Worm (Caenorhabditis elegans) whole organism, young adult: ENCODE measurements around the gene F49H6.12.

Source experiments
- B0035.1 ChIP-seq: sonication (generic microtip); optimal IDR thresholded peaks from 2 replicates; lab custom pipeline; 2016; ENCODE audit warnings: missing genetic modification characterization, mild to moderate bottlenecking, missing compliant biosample characterization, missing genotype, missing genetic modification reagents
- B0261.1 ChIP-seq: sonication (generic microtip); optimal IDR thresholded peaks from 2 replicates; lab custom pipeline; 2016; ENCODE audit warnings: mild to moderate bottlenecking, missing genetic modification characterization, moderate library complexity, missing compliant biosample characterization
- C06A6.2 ChIP-seq: fragments of 200-800 bp; sonication (Bioruptor generic); conservative IDR thresholded peaks from 2 replicates; pipeline ENCODE4 v1.3.6; 2022; ENCODE audit warnings: missing genetic modification characterization, missing compliant biosample characterization
- D2030.7 ChIP-seq: fragments of 200-800 bp; sonication (Bioruptor generic); IDR thresholded peaks from 2 replicates; pipeline ENCODE4 v1.3.6; 2022; ENCODE audit warnings: missing genetic modification reagents, missing genetic modification characterization, missing compliant biosample characterization
- F23B12.7 ChIP-seq: sonication (generic microtip); optimal IDR thresholded peaks from 2 replicates; lab custom pipeline; 2017; ENCODE audit warnings: missing genetic modification characterization, mild to moderate bottlenecking, missing compliant biosample characterization, antibody characterized with exemption, moderate library complexity; ENCODE audit not compliant: insufficient read depth
- F49E8.2 ChIP-seq: sonication (generic microtip); optimal IDR thresholded peaks from 3 replicates; lab custom pipeline; 2017; ENCODE audit warnings: missing genetic modification characterization, mild to moderate bottlenecking, missing compliant biosample characterization, antibody characterized with exemption, moderate library complexity; ENCODE audit not compliant: insufficient read depth
- F55B11.4 ChIP-seq: sonication (generic microtip); optimal IDR thresholded peaks from 2 replicates; lab custom pipeline; 2016; ENCODE audit warnings: missing compliant biosample characterization, missing genetic modification characterization, borderline replicate concordance; ENCODE audit not compliant: insufficient read depth
- F57C9.4 ChIP-seq: sonication (generic microtip); optimal IDR thresholded peaks from 2 replicates; lab custom pipeline; 2017; ENCODE audit warnings: mild to moderate bottlenecking, missing genetic modification characterization, missing compliant biosample characterization
- T07F8.4 ChIP-seq: sonication (generic microtip); optimal IDR thresholded peaks from 2 replicates; lab custom pipeline; 2016; ENCODE audit warnings: mild to moderate bottlenecking, missing genetic modification characterization, moderate library complexity, missing compliant biosample characterization
- T26A5.8 ChIP-seq: sonication (generic microtip); optimal IDR thresholded peaks from 2 replicates; lab custom pipeline; 2016; ENCODE audit warnings: missing genetic modification characterization, missing compliant biosample characterization
- Y53G8AR.9 ChIP-seq: fragments of 200-800 bp; sonication (Bioruptor generic); conservative IDR thresholded peaks from 2 replicates; pipeline ENCODE4 v1.3.6; 2022; ENCODE audit warnings: missing genetic modification reagents, missing genetic modification characterization, missing compliant biosample characterization
- atf-7 ChIP-seq: sonication (generic microtip); optimal IDR thresholded peaks from 2 replicates; lab custom pipeline; 2017; ENCODE audit warnings: mild to moderate bottlenecking, missing genetic modification characterization, missing compliant biosample characterization
- attf-5 ChIP-seq: fragments of 200-800 bp; sonication (Bioruptor generic); optimal IDR thresholded peaks from 2 replicates; lab custom pipeline; 2018; ENCODE audit warnings: mild to moderate bottlenecking, missing genetic modification characterization, missing compliant biosample characterization
- bed-1 ChIP-seq: fragments of 200-800 bp; sonication (Bioruptor generic); IDR thresholded peaks from 2 replicates; pipeline ENCODE4 v1.3.6; 2022; ENCODE audit warnings: missing genetic modification reagents, missing genetic modification characterization, missing compliant biosample characterization
- bed-2 ChIP-seq: fragments of 200-800 bp; sonication (Bioruptor generic); IDR thresholded peaks from 2 replicates; pipeline ENCODE4 v1.3.6; 2022; ENCODE audit warnings: missing genetic modification reagents, missing genetic modification characterization, missing compliant biosample characterization
- cebp-1 ChIP-seq, 2 experiments: fragments of 200-800 bp in 1 of 2; sonication (Bioruptor generic) in 1 of 2; sonication (generic microtip) in 1 of 2; IDR thresholded peaks in 1 of 2; optimal IDR thresholded peaks in 1 of 2; 2 replicates each; pipeline versions ENCODE4 v1.3.6 to Lab custom; 2017 to 2022; ENCODE audit warnings: missing compliant biosample characterization in 2 of 2, missing genetic modification characterization in 2 of 2, mild to moderate bottlenecking in 1 of 2, missing genetic modification reagents in 1 of 2, moderate library complexity in 1 of 2
- die-1 ChIP-seq: sonication (generic microtip); optimal IDR thresholded peaks from 2 replicates; lab custom pipeline; 2016; ENCODE audit warnings: missing genotype, mild to moderate bottlenecking, missing genetic modification characterization, missing compliant biosample characterization
- dpl-1 ChIP-seq: fragments of 150-350 bp; optimal IDR thresholded peaks from 2 replicates; lab custom pipeline; 2014; ENCODE audit warnings: missing biosample characterization, missing genetic modification reagents, missing genetic modification characterization
- egl-18 ChIP-seq: fragments of 200-800 bp; sonication (Bioruptor generic); IDR thresholded peaks from 2 replicates; pipeline ENCODE4 v1.3.6; 2022; ENCODE audit warnings: missing genetic modification reagents, missing genetic modification characterization, missing compliant biosample characterization
- egl-44 ChIP-seq: fragments of 200-800 bp; sonication (Bioruptor generic); IDR thresholded peaks from 2 replicates; pipeline ENCODE4 v1.3.6; 2022; ENCODE audit warnings: missing genetic modification reagents, missing genetic modification characterization, missing compliant biosample characterization
- ets-4 ChIP-seq: fragments of 200-800 bp; sonication (Bioruptor generic); optimal IDR thresholded peaks from 2 replicates; lab custom pipeline; 2018; ENCODE audit warnings: mild to moderate bottlenecking, missing genetic modification characterization, missing compliant biosample characterization
- hrde-1 ChIP-seq: sonication (generic microtip); optimal IDR thresholded peaks from 2 replicates; lab custom pipeline; 2016; ENCODE audit warnings: missing genetic modification characterization, mild to moderate bottlenecking, missing compliant biosample characterization, moderate library complexity, missing genotype, missing genetic modification reagents, borderline replicate concordance
- let-526 ChIP-seq: fragments of 200-800 bp; sonication (Bioruptor generic); IDR thresholded peaks from 2 replicates; pipeline ENCODE4 v1.3.6; 2022; ENCODE audit warnings: missing genetic modification reagents, missing genetic modification characterization, missing compliant biosample characterization
- lin-40 ChIP-seq: sonication (generic microtip); optimal IDR thresholded peaks from 2 replicates; lab custom pipeline; 2016; ENCODE audit warnings: missing genetic modification characterization, mild to moderate bottlenecking, missing compliant biosample characterization, missing genotype, missing genetic modification reagents
- lsy-27 ChIP-seq: sonication (generic microtip); optimal IDR thresholded peaks from 2 replicates; lab custom pipeline; 2017; ENCODE audit warnings: missing genetic modification characterization, mild to moderate bottlenecking, missing compliant biosample characterization, antibody characterized with exemption, missing genotype, borderline replicate concordance; ENCODE audit not compliant: insufficient read depth
- pha-4 ChIP-seq: fragments of 150-350 bp; sonication (generic microtip); optimal IDR thresholded peaks from 2 replicates; lab custom pipeline; 2014; ENCODE audit warnings: missing biosample characterization, missing genetic modification reagents, missing genetic modification characterization
- rec-8 ChIP-seq, 2 experiments: sonication (generic microtip); optimal IDR thresholded peaks; 2 replicates each; lab custom pipeline; 2016; ENCODE audit warnings: mild to moderate bottlenecking in 2 of 2, missing genetic modification characterization in 2 of 2, missing genetic modification reagents in 2 of 2, missing genotype in 2 of 2, missing biosample characterization in 1 of 2, missing compliant biosample characterization in 1 of 2, moderate library complexity in 1 of 2
- snpc-1.3 ChIP-seq: sonication (generic microtip); optimal IDR thresholded peaks from 2 replicates; lab custom pipeline; 2017; ENCODE audit warnings: missing genetic modification characterization, mild to moderate bottlenecking, missing compliant biosample characterization, antibody characterized with exemption, moderate library complexity, missing genotype, missing genetic modification reagents; ENCODE audit not compliant: insufficient read depth
- somi-1 ChIP-seq: fragments of 200-800 bp; sonication (Bioruptor generic); optimal IDR thresholded peaks from 2 replicates; lab custom pipeline; 2018; ENCODE audit warnings: mild to moderate bottlenecking, missing genetic modification characterization, missing compliant biosample characterization
- tbx-9 ChIP-seq: sonication (generic microtip); optimal IDR thresholded peaks from 2 replicates; lab custom pipeline; 2016; ENCODE audit warnings: borderline replicate concordance, missing genetic modification characterization, inconsistent platforms, missing compliant biosample characterization
- unc-130 ChIP-seq: sonication (generic microtip); optimal IDR thresholded peaks from 2 replicates; lab custom pipeline; 2016; ENCODE audit warnings: missing genetic modification reagents, missing genetic modification characterization, missing compliant biosample characterization
- ztf-26 ChIP-seq: sonication (generic microtip); optimal IDR thresholded peaks from 2 replicates; lab custom pipeline; 2017; ENCODE audit warnings: missing genetic modification characterization, missing compliant biosample characterization
- ztf-28 ChIP-seq: fragments of 200-800 bp; sonication (Bioruptor generic); IDR thresholded peaks from 2 replicates; pipeline ENCODE4 v1.3.6; 2022; ENCODE audit warnings: missing genetic modification reagents, missing genetic modification characterization, missing compliant biosample characterization
- ztf-3 ChIP-seq: fragments of 200-800 bp; sonication (Bioruptor generic); optimal IDR thresholded peaks from 2 replicates; lab custom pipeline; 2018; ENCODE audit warnings: mild to moderate bottlenecking, missing genetic modification characterization, missing compliant biosample characterization

F49H6.12 gene

ce11 chrV:16987783-16988182 lies 33.5 kb downstream of the F49H6.12 start:
- TF ChIP-seq F49E8.2 (tag; lab: Kevin White, UChicago) (no peak), dpl-1 (no peak), F23B12.7 (tag; lab: Kevin White, UChicago) (no peak), atf-7 (no peak), lin-40 (tag; lab: Kevin White, UChicago) (no peak), ztf-28 (no peak), egl-44 (GFP tag; lab: Robert Waterston, UW) (no peak), pha-4 (tag; lab: Kevin White, UChicago) (no peak), F55B11.4 (tag; lab: Kevin White, UChicago) (no peak), snpc-1.3 (tag; lab: Kevin White, UChicago) (no peak)

ce11 chrV:16987035-16987434 lies 34.2 kb downstream of the F49H6.12 start, which contains the start of gene Y102A5C.40:
TSS of gene Y102A5C.40 (minus strand) at chrV:16987135.
- TF ChIP-seq rec-8 (tag; optimal IDR thresholded peaks at IDR 0.05; lab: Kevin White, UChicago) (no peak), unc-130 (GFP tag; lab: Kevin White, UChicago) (no peak), F55B11.4 (tag; lab: Kevin White, UChicago) (no peak), somi-1 (GFP tag; lab: Kevin White, UChicago) (no peak)
- TF ChIP-seq, all 124 proteins: peak for 0

ce11 chrV:16980368-16980767 lies 40.9 kb downstream of the F49H6.12 start, which contains the start of gene srz-54:
TSS of gene srz-54 (plus strand) at chrV:16980668.
- TF ChIP-seq ztf-26 (tag; lab: Kevin White, UChicago) (no peak), T26A5.8 (tag; lab: Kevin White, UChicago) (no peak), B0035.1 (no peak), T07F8.4 (no peak), let-526 (no peak), cebp-1 (GFP tag; IDR thresholded peaks at IDR 0.05; lab: Robert Waterston, UW) (no peak), cebp-1 (tag; optimal IDR thresholded peaks at IDR 0.05; lab: Kevin White, UChicago) (no peak), die-1 (tag; lab: Kevin White, UChicago) (no peak), C06A6.2 (no peak), bed-2 (GFP tag; lab: Robert Waterston, UW) (no peak), tbx-9 (no peak)

ce11 chrV:16974919-16975318 lies 46.3 kb downstream of the F49H6.12 start, which contains the start of gene srx-54:
TSS of gene srx-54 (plus strand) at chrV:16975219.
- TF ChIP-seq F55B11.4 (tag; lab: Kevin White, UChicago), result no peak
- TF ChIP-seq T26A5.8 (tag; lab: Kevin White, UChicago), result no peak
- TF ChIP-seq D2030.7 (GFP tag; lab: Robert Waterston, UW), result no peak
- no peak for TF ChIP-seq lsy-27 (tag; lab: Kevin White, UChicago)
- no peak for TF ChIP-seq let-526
- no peak for TF ChIP-seq dpl-1
- TF ChIP-seq hrde-1 (tag; lab: Kevin White, UChicago), result no peak
- TF ChIP-seq B0261.1 (tag; lab: Kevin White, UChicago), result no peak
- TF ChIP-seq attf-5 (GFP tag; lab: Kevin White, UChicago), result no peak
- no peak for TF ChIP-seq Y53G8AR.9 (GFP tag; lab: Robert Waterston, UW)
- TF ChIP-seq cebp-1 (GFP tag; IDR thresholded peaks at IDR 0.05; lab: Robert Waterston, UW), result no peak
- no peak for TF ChIP-seq cebp-1 (tag; optimal IDR thresholded peaks at IDR 0.05; lab: Kevin White, UChicago)
- TF ChIP-seq F23B12.7 (tag; lab: Kevin White, UChicago), result no peak
- no peak for TF ChIP-seq ets-4 (GFP tag; lab: Kevin White, UChicago)
- no peak for TF ChIP-seq ztf-3 (GFP tag; lab: Kevin White, UChicago)
- no peak for TF ChIP-seq bed-1 (GFP tag; lab: Robert Waterston, UW)
- no peak for TF ChIP-seq egl-18 (GFP tag; lab: Robert Waterston, UW)
- TF ChIP-seq F57C9.4 (tag; lab: Kevin White, UChicago), result no peak
